Worm (Caenorhabditis elegans): ENCODE results near the gene srw-76.

srw-76 gene

DNA sequence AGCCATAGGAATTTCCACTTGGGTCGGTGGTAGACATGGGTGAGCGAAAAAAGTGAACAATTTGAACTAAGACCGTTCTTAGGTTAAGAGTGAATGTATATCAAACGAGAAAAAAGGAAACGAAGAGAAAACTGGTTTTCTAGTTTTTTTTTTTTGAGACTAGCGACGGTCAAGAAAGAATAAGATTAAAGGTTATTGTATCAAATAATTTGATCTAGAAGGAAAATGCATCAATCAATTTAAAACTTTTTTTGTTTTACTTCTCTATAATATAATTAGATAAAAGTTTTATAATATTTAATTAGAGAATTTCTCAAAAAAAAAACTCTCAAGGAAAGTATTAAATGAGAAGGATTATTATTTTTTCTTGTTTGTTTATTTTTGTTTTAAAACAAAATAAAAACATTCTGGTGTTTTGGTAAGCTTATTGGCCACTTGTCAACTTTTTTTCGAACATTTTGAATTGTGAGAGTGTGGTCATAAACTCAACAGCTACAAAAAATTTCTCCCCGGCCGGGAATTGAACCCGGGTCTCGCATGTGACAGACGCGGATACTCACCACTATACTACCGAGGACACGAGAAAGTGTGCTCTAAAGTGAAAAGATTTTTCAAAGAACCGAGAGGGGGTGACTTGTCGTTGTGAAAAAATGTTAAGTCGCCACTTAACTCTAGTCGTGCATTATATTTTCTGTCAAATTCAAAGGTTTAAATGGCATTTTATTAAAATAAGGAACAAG lies 7.3 kb upstream of the srw-76 start, which contains the start of gene W06G6.17:
W06G6.17 (minus strand) TSS at position 51 of the 740 bp plus-strand sequence.
- TF ChIP-seq akir-1 (GFP tag; optimal IDR thresholded peaks at IDR 0.05) (no peak), madf-10 (tag; optimal IDR thresholded peaks at IDR 0.05) (no peak), mes-4 (tag; optimal IDR thresholded peaks at IDR 0.05) (no peak), nhr-90 (tag; optimal IDR thresholded peaks at IDR 0.05) (peak; percentile 48), let-526 (GFP tag; IDR thresholded peaks at IDR 0.05) (no peak), F57A8.1 (GFP tag; optimal IDR thresholded peaks at IDR 0.05) (no peak), nfya-2 (GFP tag; IDR thresholded peaks at IDR 0.05) (no peak), rpc-1 (optimal IDR thresholded peaks at IDR 0.05) (peak; percentile 63), rpc-1 (tag; optimal IDR thresholded peaks at IDR 0.05) (peak; percentile 78), F23B12.7 (tag; optimal IDR thresholded peaks at IDR 0.05; ENCODE audit: insufficient read depth) (no peak), ztf-18 (tag; optimal IDR thresholded peaks at IDR 0.05) (peak; percentile 20), lir-1 (GFP tag; conservative IDR thresholded peaks at IDR 0.05) (no peak), F49E8.2 (tag; optimal IDR thresholded peaks at IDR 0.05; ENCODE audit: insufficient read depth) (no peak), lin-26 (GFP tag; IDR thresholded peaks at IDR 0.05) (peak; percentile 62; the same call in 1 of the 2 replicates), Y53G8AR.9 (GFP tag; conservative IDR thresholded peaks at IDR 0.05) (no peak), tbx-9 (tag; optimal IDR thresholded peaks at IDR 0.05; ENCODE audit: borderline replicate concordance) (no peak), hlh-26 (GFP tag; conservative IDR thresholded peaks at IDR 0.05) (no peak), mxl-1 (tag; optimal IDR thresholded peaks at IDR 0.05) (no peak), unc-62 (GFP tag; optimal IDR thresholded peaks at IDR 0.05) (no peak), snpc-1.1 (tag; optimal IDR thresholded peaks at IDR 0.05; ENCODE audit: insufficient read depth) (peak; percentile 56), tbp1 (GFP tag; optimal IDR thresholded peaks at IDR 0.05) (peak; percentile 86), nfyb-1 (GFP tag; IDR thresholded peaks at IDR 0.05) (peak; percentile 69; the same call in 1 of the 2 replicates), nhr-179 (tag; optimal IDR thresholded peaks at IDR 0.05) (no peak), attf-5 (GFP tag; optimal IDR thresholded peaks at IDR 0.05) (no peak), ceh-79 (tag; optimal IDR thresholded peaks at IDR 0.05) (no peak), hmg-20 (GFP tag; IDR thresholded peaks at IDR 0.05) (no peak), hmg-1.2 (GFP tag; IDR thresholded peaks at IDR 0.05) (peak; percentile 33; the same call in 1 of the 2 replicates), ztf-25 (GFP tag; IDR thresholded peaks at IDR 0.05) (0 out of 2 replicates have a peak, but pooled peaks have one; percentile 20), mel-28 (tag; optimal IDR thresholded peaks at IDR 0.05; ENCODE audit: borderline replicate concordance) (no peak), lsy-27 (tag; optimal IDR thresholded peaks at IDR 0.05; ENCODE audit: borderline replicate concordance, insufficient read depth) (no peak), athp-1 (tag; optimal IDR thresholded peaks at IDR 0.05) (no peak), lin-54 (GFP tag; optimal IDR thresholded peaks at IDR 0.05) (no peak), lin-40 (tag; optimal IDR thresholded peaks at IDR 0.05) (no peak), B0261.1 (tag; optimal IDR thresholded peaks at IDR 0.05) (peak; percentile 64), Y53F4B.3 (GFP tag; IDR thresholded peaks at IDR 0.05) (no peak), ekl-4 (GFP tag; IDR thresholded peaks at IDR 0.05) (no peak), F52B5.7 (tag; optimal IDR thresholded peaks at IDR 0.05) (no peak), die-1 (tag; optimal IDR thresholded peaks at IDR 0.05) (peak; percentile 56), bed-1 (GFP tag; IDR thresholded peaks at IDR 0.05) (no peak), sptf-2 (GFP tag; optimal IDR thresholded peaks at IDR 0.05) (no peak), him-1 (tag; optimal IDR thresholded peaks at IDR 0.05) (peak; percentile 56), attf-6 (GFP tag; IDR thresholded peaks at IDR 0.05) (peak; percentile 72; the same call in 1 of the 2 replicates), B0019.2 (GFP tag; conservative IDR thresholded peaks at IDR 0.05) (no peak), zim-3 (tag; optimal IDR thresholded peaks at IDR 0.05) (no peak), chd-7 (tag; optimal IDR thresholded peaks at IDR 0.05) (no peak), F55B11.4 (tag; optimal IDR thresholded peaks at IDR 0.05; ENCODE audit: borderline replicate concordance, insufficient read depth) (no peak), sea-2 (GFP tag; IDR thresholded peaks at IDR 0.05) (no peak)
